Worm (Caenorhabditis elegans): ENCODE measurements around the gene ugt-65.

ce11 chrIV:12441715-12442114 is 21.2 kb downstream of the ugt-65 start, which contains the start of gene C25G4.17:
- no peak for TF ChIP-seq snpc-4 (tag; optimal IDR thresholded peaks at IDR 0.05)
- no peak for TF ChIP-seq nhr-85 (tag)
- TF ChIP-seq ztf-4 (tag; optimal IDR thresholded peaks at IDR 0.05) = no peak
- no peak for TF ChIP-seq lin-39 (tag; optimal IDR thresholded peaks at IDR 0.05)
- no peak for TF ChIP-seq zag-1 (tag; optimal IDR thresholded peaks at IDR 0.05)
- TF ChIP-seq unc-62 (GFP tag; optimal IDR thresholded peaks at IDR 0.05) = no peak
- TF ChIP-seq swsn-7 (tag; optimal IDR thresholded peaks at IDR 0.05) = no peak
- no peak for TF ChIP-seq unc-130 (tag; optimal IDR thresholded peaks at IDR 0.05)
- TF ChIP-seq nhr-20 (tag; optimal IDR thresholded peaks at IDR 0.05) = no peak
- TF ChIP-seq efl-1 (optimal IDR thresholded peaks at IDR 0.05) = no peak
- TF ChIP-seq efl-1 (GFP tag; optimal IDR thresholded peaks at IDR 0.05 in 1 of 2) = no peak
- TF ChIP-seq sox-4 (tag; optimal IDR thresholded peaks at IDR 0.05) = no peak
- TF ChIP-seq fos-1 (tag; optimal IDR thresholded peaks at IDR 0.05) = no peak

Measured in whole organism, L1 larva.